Fruit fly (Drosophila melanogaster): ENCODE data around the gene CG46339.

dm6 chr3R:26915463-26915925 lies at the start of gene CG46339:
- no peak for TF ChIP-seq CG8478 (optimal IDR thresholded peaks at IDR 0.05)
- no peak for TF ChIP-seq CTCF (optimal IDR thresholded peaks at IDR 0.05)
